Fruit fly (Drosophila melanogaster) whole organism, embryonic: ENCODE results near the gene Iris.
A peak's percentile ranks its signal among the peaks of the same experiment; 100 is the strongest.

Experiments used
- Ada2b ChIP-seq: fragments of 200-800 bp; sonication (Bioruptor generic); IDR thresholded peaks from 2 replicates; pipeline ENCODE4 v1.3.6; 2022; ENCODE audit warnings: missing biosample characterization, missing genetic modification characterization
- Asciz ChIP-seq: fragments of 200-800 bp; sonication (Bioruptor generic); optimal IDR thresholded peaks from 2 replicates; lab custom pipeline; 2017; ENCODE audit warnings: missing biosample characterization, mild to moderate bottlenecking, missing genetic modification characterization, missing genetic modification reagents
- Atf-2 ChIP-seq: fragments of 200-800 bp; sonication (Bioruptor generic); optimal IDR thresholded peaks from 2 replicates; lab custom pipeline; 2016; ENCODE audit warnings: missing biosample characterization, missing genetic modification characterization
- CG10543 ChIP-seq: fragments of 200-800 bp; sonication (Bioruptor generic); optimal IDR thresholded peaks from 3 replicates; lab custom pipeline; 2017; ENCODE audit warnings: missing biosample characterization, mild to moderate bottlenecking, missing genetic modification characterization, moderate library complexity
- CG11093 ChIP-seq: fragments of 200-800 bp; sonication (Bioruptor generic); IDR thresholded peaks from 3 replicates; pipeline ENCODE4 v1.3.6; 2022; ENCODE audit warnings: missing biosample characterization, missing genetic modification characterization
- CG12219 ChIP-seq: fragments of 200-800 bp; sonication (Bioruptor generic); optimal IDR thresholded peaks from 3 replicates; lab custom pipeline; 2018; ENCODE audit warnings: missing biosample characterization, mild to moderate bottlenecking, missing genetic modification characterization
- CG14667 ChIP-seq: fragments of 200-800 bp; sonication (Bioruptor generic); IDR thresholded peaks from 2 replicates; pipeline ENCODE4 v1.3.6; 2022; ENCODE audit warnings: missing biosample characterization, missing genetic modification characterization
- CG15479 ChIP-seq: fragments of 200-800 bp; sonication (Bioruptor generic); optimal IDR thresholded peaks from 3 replicates; lab custom pipeline; 2019; ENCODE audit warnings: missing biosample characterization, mild to moderate bottlenecking, missing genetic modification characterization, moderate library complexity
- CG1603 ChIP-seq: fragments of 200-800 bp; sonication (Bioruptor generic); optimal IDR thresholded peaks from 2 replicates; lab custom pipeline; 2019; ENCODE audit warnings: missing biosample characterization, mild to moderate bottlenecking, missing genetic modification characterization, moderate library complexity
- CG17186 ChIP-seq: fragments of 200-800 bp; sonication (Bioruptor generic); optimal IDR thresholded peaks from 3 replicates; lab custom pipeline; 2017; ENCODE audit warnings: missing biosample characterization, missing genetic modification reagents, missing genetic modification characterization
- CG1792 ChIP-seq: fragments of 200-800 bp; sonication (Bioruptor generic); optimal IDR thresholded peaks from 2 replicates; lab custom pipeline; 2016; ENCODE audit warnings: missing biosample characterization, missing genetic modification characterization
- CG2712 ChIP-seq: fragments of 200-800 bp; optimal IDR thresholded peaks from 3 replicates; lab custom pipeline; 2019; ENCODE audit warnings: missing biosample characterization, mild to moderate bottlenecking, missing genetic modification characterization, moderate library complexity
- CG4424 ChIP-seq: fragments of 200-800 bp; sonication (Bioruptor generic); optimal IDR thresholded peaks from 3 replicates; lab custom pipeline; 2016; ENCODE audit warnings: missing biosample characterization, missing genetic modification characterization
- CG4730 ChIP-seq: fragments of 200-800 bp; sonication (Bioruptor generic); IDR thresholded peaks from 2 replicates; pipeline ENCODE4 v1.3.6; 2022; ENCODE audit warnings: missing biosample characterization, missing genetic modification characterization
- CG5245 ChIP-seq: fragments of 200-800 bp; sonication (Bioruptor generic); optimal IDR thresholded peaks from 3 replicates; lab custom pipeline; 2016; ENCODE audit warnings: missing biosample characterization, missing genetic modification characterization
- CG6813 ChIP-seq: fragments of 200-800 bp; sonication (Bioruptor generic); optimal IDR thresholded peaks from 2 replicates; lab custom pipeline; 2017; ENCODE audit warnings: missing biosample characterization, missing genetic modification characterization, mild to moderate bottlenecking, moderate library complexity, missing genetic modification reagents
- CG6854 ChIP-seq: fragments of 200-800 bp; sonication (Bioruptor generic); optimal IDR thresholded peaks from 3 replicates; lab custom pipeline; 2017; ENCODE audit warnings: missing biosample characterization, mild to moderate bottlenecking, missing genetic modification characterization
- CG7928 ChIP-seq: fragments of 200-800 bp; sonication (Bioruptor generic); optimal IDR thresholded peaks from 2 replicates; lab custom pipeline; 2017; ENCODE audit warnings: missing biosample characterization, mild to moderate bottlenecking, missing genetic modification characterization
- CG8359 ChIP-seq: fragments of 200-800 bp; sonication (Bioruptor generic); optimal IDR thresholded peaks from 2 replicates; lab custom pipeline; 2017; ENCODE audit warnings: missing biosample characterization, mild to moderate bottlenecking, missing genetic modification characterization, borderline replicate concordance
- CkIIα-i1 ChIP-seq: fragments of 200-800 bp; sonication (Bioruptor generic); IDR thresholded peaks from 2 replicates; pipeline ENCODE4 v1.3.6; 2022; ENCODE audit warnings: missing biosample characterization, missing genetic modification characterization
- CoRest ChIP-seq: fragments of 200-800 bp; sonication (Bioruptor generic); optimal IDR thresholded peaks from 3 replicates; lab custom pipeline; 2018; ENCODE audit warnings: missing biosample characterization, mild to moderate bottlenecking, missing genetic modification characterization, moderate library complexity
- CrebB ChIP-seq: fragments of 200-800 bp; sonication (Bioruptor generic); optimal IDR thresholded peaks from 3 replicates; lab custom pipeline; 2018; ENCODE audit warnings: missing biosample characterization, mild to moderate bottlenecking, missing genetic modification characterization
- Dbx ChIP-seq: fragments of 200-800 bp; sonication (Bioruptor generic); IDR thresholded peaks from 3 replicates; pipeline ENCODE4 v1.3.6; 2022; ENCODE audit warnings: missing biosample characterization, missing genetic modification characterization
- Elba2 ChIP-seq: fragments of 200-800 bp; sonication (Bioruptor generic); optimal IDR thresholded peaks from 3 replicates; lab custom pipeline; 2016; ENCODE audit warnings: missing biosample characterization, missing genetic modification characterization
- HLH54F ChIP-seq: fragments of 200-800 bp; sonication (Bioruptor generic); optimal IDR thresholded peaks from 3 replicates; lab custom pipeline; 2016; ENCODE audit warnings: missing biosample characterization, missing genetic modification characterization
- HLHmδ ChIP-seq: fragments of 200-800 bp; sonication (Bioruptor generic); optimal IDR thresholded peaks from 2 replicates; lab custom pipeline; 2018; ENCODE audit warnings: missing biosample characterization, mild to moderate bottlenecking, missing genetic modification characterization, moderate library complexity
- Mad ChIP-seq: fragments of 200-800 bp; sonication (Bioruptor generic); optimal IDR thresholded peaks from 2 replicates; lab custom pipeline; 2016; ENCODE audit warnings: missing biosample characterization, missing genetic modification characterization
- NfI ChIP-seq: fragments of 200-800 bp; sonication (Bioruptor generic); optimal IDR thresholded peaks from 3 replicates; lab custom pipeline; 2018; ENCODE audit warnings: missing biosample characterization, mild to moderate bottlenecking, missing genetic modification characterization, moderate library complexity
- Ravus ChIP-seq: fragments of 200-800 bp; sonication (Bioruptor generic); IDR thresholded peaks from 2 replicates; pipeline ENCODE4 v1.3.6; 2022; ENCODE audit warnings: missing biosample characterization, missing genetic modification characterization
- Rfx ChIP-seq: fragments of 200-800 bp; sonication (Bioruptor generic); IDR thresholded peaks from 2 replicates; pipeline ENCODE4 v1.3.6; 2022; ENCODE audit warnings: missing biosample characterization, missing genetic modification characterization
- Scr ChIP-seq: fragments of 200-800 bp; sonication (Bioruptor generic); IDR thresholded peaks from 2 replicates; pipeline ENCODE4 v1.3.6; 2022; ENCODE audit warnings: missing biosample characterization, missing genetic modification characterization; ENCODE audit not compliant: partially characterized antibody
- Sry-δ ChIP-seq: fragments of 200-800 bp; sonication (Bioruptor generic); optimal IDR thresholded peaks from 2 replicates; lab custom pipeline; 2016; ENCODE audit warnings: missing biosample characterization, missing genetic modification characterization
- amos ChIP-seq: fragments of 200-800 bp; sonication (Bioruptor generic); IDR thresholded peaks from 2 replicates; pipeline ENCODE4 v1.3.6; 2022; ENCODE audit warnings: missing biosample characterization, missing genetic modification characterization; ENCODE audit not compliant: partially characterized antibody
- az2 ChIP-seq: fragments of 200-800 bp; sonication (Bioruptor generic); optimal IDR thresholded peaks from 3 replicates; lab custom pipeline; 2016; ENCODE audit warnings: missing biosample characterization, missing genetic modification characterization
- chif ChIP-seq, 2 experiments: fragments of 200-800 bp; sonication (Bioruptor generic); optimal IDR thresholded peaks; 3 replicates each; lab custom pipeline; 2016; ENCODE audit warnings: missing biosample characterization in 2 of 2, missing genetic modification characterization in 2 of 2
- chn ChIP-seq: fragments of 200-800 bp; sonication (Bioruptor generic); optimal IDR thresholded peaks from 2 replicates; lab custom pipeline; 2016; ENCODE audit warnings: missing biosample characterization, missing genetic modification characterization
- crol ChIP-seq: fragments of 200-800 bp; sonication (Bioruptor generic); IDR thresholded peaks from 2 replicates; pipeline ENCODE4 v1.3.6; 2022; ENCODE audit warnings: missing biosample characterization, missing genetic modification characterization
- da ChIP-seq: fragments of 200-800 bp; sonication (Bioruptor generic); optimal IDR thresholded peaks from 2 replicates; lab custom pipeline; 2016; ENCODE audit warnings: missing biosample characterization, missing genetic modification characterization
- emc ChIP-seq: fragments of 200-800 bp; sonication (Bioruptor generic); optimal IDR thresholded peaks from 2 replicates; lab custom pipeline; 2016; ENCODE audit warnings: missing biosample characterization, missing genetic modification characterization
- en ChIP-seq: fragments of 200-800 bp; sonication (Bioruptor generic); optimal IDR thresholded peaks from 2 replicates; lab custom pipeline; 2016; ENCODE audit warnings: missing biosample characterization, missing genetic modification characterization
- eve ChIP-seq, 2 experiments: fragments of >200 bp; optimal IDR thresholded peaks; 2 replicates each; lab custom pipeline; 2017; ENCODE audit warnings: missing biosample characterization in 2 of 2, missing genetic modification characterization in 2 of 2
- fd64A ChIP-seq: fragments of 200-800 bp; sonication (Bioruptor generic); optimal IDR thresholded peaks from 3 replicates; lab custom pipeline; 2018; ENCODE audit warnings: missing biosample characterization, mild to moderate bottlenecking, missing genetic modification characterization
- jumu ChIP-seq: fragments of 200-800 bp; sonication (Bioruptor generic); optimal IDR thresholded peaks from 3 replicates; lab custom pipeline; 2016; ENCODE audit warnings: missing biosample characterization, missing genetic modification characterization
- lola ChIP-seq, 3 experiments: fragments of >200 bp in 2 of 3; fragments of 200-800 bp in 1 of 3; sonication (Bioruptor generic) in 1 of 3; optimal IDR thresholded peaks; 2 replicates each; lab custom pipeline; 2017 to 2019; ENCODE audit warnings: missing biosample characterization in 3 of 3, missing genetic modification characterization in 3 of 3, mild to moderate bottlenecking in 1 of 3, moderate library complexity in 1 of 3
- mam ChIP-seq: fragments of 200-800 bp; sonication (Bioruptor generic); optimal IDR thresholded peaks from 3 replicates; lab custom pipeline; 2016; ENCODE audit warnings: missing biosample characterization, missing genetic modification characterization
- nau ChIP-seq: fragments of 200-800 bp; sonication (Bioruptor generic); optimal IDR thresholded peaks from 3 replicates; lab custom pipeline; 2017; ENCODE audit warnings: missing biosample characterization, mild to moderate bottlenecking, missing genetic modification characterization, missing genetic modification reagents
- pum ChIP-seq: fragments of 200-800 bp; sonication (Bioruptor generic); optimal IDR thresholded peaks from 2 replicates; lab custom pipeline; 2016; ENCODE audit warnings: missing biosample characterization, missing genetic modification characterization
- ranshi ChIP-seq: fragments of 200-800 bp; sonication (Bioruptor generic); IDR thresholded peaks from 2 replicates; pipeline ENCODE4 v1.3.6; 2022; ENCODE audit warnings: missing biosample characterization, missing genetic modification characterization
- sima ChIP-seq: fragments of 200-800 bp; sonication (Bioruptor generic); optimal IDR thresholded peaks from 2 replicates; lab custom pipeline; 2016; ENCODE audit warnings: missing biosample characterization, missing genetic modification characterization
- slbo ChIP-seq: fragments of 200-800 bp; sonication (Bioruptor generic); IDR thresholded peaks from 2 replicates; pipeline ENCODE4 v1.3.6; 2022; ENCODE audit warnings: missing biosample characterization, missing genetic modification characterization
- slp2 ChIP-seq: fragments of 200-800 bp; sonication (Bioruptor generic); optimal IDR thresholded peaks from 2 replicates; lab custom pipeline; 2016; ENCODE audit warnings: missing biosample characterization, missing genetic modification characterization
- usp ChIP-seq: fragments of >200 bp; optimal IDR thresholded peaks from 2 replicates; lab custom pipeline; 2017; ENCODE audit warnings: missing biosample characterization, missing genetic modification characterization

The Iris gene

dm6 chr2L:1135495-1135894 lies 1.6 kb upstream of the Iris start (continued):
- TF ChIP-seq CG10543 (GFP tag; lab: Kevin White, UChicago) (no peak), pum (GFP tag; lab: Kevin White, UChicago) (no peak), Ada2b (GFP tag; lab: Robert Waterston, UW) (no peak), CkIIα-i1 (GFP tag; lab: Robert Waterston, UW) (no peak), emc (GFP tag; lab: Kevin White, UChicago) (no peak), mam (GFP tag; lab: Kevin White, UChicago) (no peak), CG14667 (GFP tag; lab: Robert Waterston, UW) (no peak), HLH54F (GFP tag; lab: Kevin White, UChicago) (no peak), CG17186 (GFP tag; lab: Kevin White, UChicago) (no peak), amos (GFP tag; lab: Robert Waterston, UW) (no peak), usp (no peak), slp2 (GFP tag; lab: Kevin White, UChicago) (no peak), CG11093 (GFP tag; lab: Robert Waterston, UW) (no peak), Rfx (GFP tag; lab: Robert Waterston, UW) (no peak), Elba2 (GFP tag; lab: Kevin White, UChicago) (no peak), HLHmδ (GFP tag; lab: Kevin White, UChicago) (no peak), CG1603 (tag; lab: Kevin White, UChicago) (no peak), az2 (GFP tag; lab: Kevin White, UChicago) (peak; percentile 8), Sry-δ (GFP tag; lab: Kevin White, UChicago) (no peak), CG4730 (GFP tag; lab: Robert Waterston, UW) (no peak), eve (GFP tag; optimal IDR thresholded peaks at IDR 0.05; lab: Kevin White, UChicago) (no peak), CG4424 (GFP tag; lab: Kevin White, UChicago) (no peak), CG5245 (GFP tag; lab: Kevin White, UChicago) (no peak), lola (GFP tag; optimal IDR thresholded peaks at IDR 0.05; lab: Kevin White, UChicago) (no peak), Dbx (GFP tag; lab: Robert Waterston, UW) (no peak), chn (GFP tag; lab: Kevin White, UChicago) (no peak), CrebB (no peak), CG8359 (GFP tag; lab: Kevin White, UChicago) (no peak), CG2712 (peak; percentile 19), Asciz (no peak), CG12219 (no peak), ranshi (GFP tag; lab: Robert Waterston, UW) (no peak), CoRest (peak; percentile 15), Scr (GFP tag; lab: Robert Waterston, UW) (no peak), Ravus (no peak), nau (no peak), CG7928 (GFP tag; lab: Kevin White, UChicago) (no peak), CG1792 (GFP tag; lab: Kevin White, UChicago) (no peak), Mad (GFP tag; lab: Kevin White, UChicago) (no peak), fd64A (GFP tag; lab: Kevin White, UChicago) (no peak), CG15479 (GFP tag; lab: Kevin White, UChicago) (no peak), chif (GFP tag; optimal IDR thresholded peaks at IDR 0.05; lab: Kevin White, UChicago) (no peak), NfI (GFP tag; lab: Kevin White, UChicago) (peak; percentile 18), crol (GFP tag; lab: Robert Waterston, UW) (no peak), Atf-2 (GFP tag; lab: Kevin White, UChicago) (no peak), jumu (GFP tag; lab: Kevin White, UChicago) (no peak), CG6854 (GFP tag; lab: Kevin White, UChicago) (no peak), en (no peak), sima (GFP tag; lab: Kevin White, UChicago) (no peak), da (GFP tag; lab: Kevin White, UChicago) (no peak), slbo (peak; percentile 32; the same call in 1 of the 2 replicates), CG6813 (no peak)
